Worm (Caenorhabditis elegans) whole organism, L1 larva: ENCODE results near the gene tkr-3.
A peak's percentile ranks its signal among the peaks of the same experiment; 100 is the strongest.

ENCODE experiments used
- C04F5.9 ChIP-seq: sonication (generic microtip); optimal IDR thresholded peaks from 2 replicates; lab custom pipeline; 2016; ENCODE audit warnings: missing genetic modification characterization, missing compliant biosample characterization
- C34B4.2 ChIP-seq: sonication (generic microtip); optimal IDR thresholded peaks from 2 replicates; lab custom pipeline; 2017; ENCODE audit warnings: mild to moderate bottlenecking, missing genetic modification characterization, missing compliant biosample characterization
- alr-1 ChIP-seq: fragments of 200-800 bp; sonication (Bioruptor generic); optimal IDR thresholded peaks from 2 replicates; lab custom pipeline; 2018; ENCODE audit warnings: borderline replicate concordance, mild to moderate bottlenecking, missing genetic modification characterization, missing compliant biosample characterization
- blmp-1 ChIP-seq: fragments of 150-350 bp; optimal IDR thresholded peaks from 2 replicates; lab custom pipeline; 2014; ENCODE audit warnings: missing biosample characterization, missing genetic modification characterization
- ceh-63 ChIP-seq: fragments of 200-800 bp; sonication (Bioruptor generic); optimal IDR thresholded peaks from 2 replicates; lab custom pipeline; 2018; ENCODE audit warnings: mild to moderate bottlenecking, missing genetic modification characterization, missing compliant biosample characterization
- ceh-8 ChIP-seq: fragments of 200-800 bp; sonication (Bioruptor generic); optimal IDR thresholded peaks from 2 replicates; lab custom pipeline; 2018; ENCODE audit warnings: mild to moderate bottlenecking, missing genetic modification characterization, moderate library complexity, missing compliant biosample characterization
- dpl-1 ChIP-seq, 3 experiments: fragments of 150-350 bp in 2 of 3; sonication (generic microtip) in 1 of 3; optimal IDR thresholded peaks; 2 replicates each; lab custom pipeline; 2014 to 2017; ENCODE audit warnings: missing biosample characterization in 3 of 3, missing genetic modification characterization in 3 of 3, missing genetic modification reagents in 3 of 3
- dsc-1 ChIP-seq: sonication (generic microtip); optimal IDR thresholded peaks from 2 replicates; lab custom pipeline; 2016; ENCODE audit warnings: mild to moderate bottlenecking, missing genetic modification characterization, missing compliant biosample characterization
- egl-13 ChIP-seq: sonication (generic microtip); optimal IDR thresholded peaks from 2 replicates; lab custom pipeline; 2016; ENCODE audit warnings: missing genotype, missing genetic modification reagents, missing genetic modification characterization, missing compliant biosample characterization
- elt-3 ChIP-seq, 6 experiments: fragments of 150-350 bp in 1 of 6; sonication (generic microtip); optimal IDR thresholded peaks; 2 replicates each; lab custom pipeline; 2017 to 2018; ENCODE audit warnings: missing biosample characterization in 6 of 6, missing genetic modification characterization in 6 of 6, inconsistent platforms in 1 of 6
- fkh-10 ChIP-seq: sonication (generic microtip); optimal IDR thresholded peaks from 2 replicates; lab custom pipeline; 2017; ENCODE audit warnings: missing biosample characterization, missing genetic modification reagents, missing genetic modification characterization
- fkh-4 ChIP-seq: sonication (generic microtip); optimal IDR thresholded peaks from 2 replicates; lab custom pipeline; 2016; ENCODE audit warnings: missing compliant biosample characterization, missing genetic modification characterization, borderline replicate concordance
- fkh-8 ChIP-seq: sonication (generic microtip); optimal IDR thresholded peaks from 2 replicates; lab custom pipeline; 2016; ENCODE audit warnings: mild to moderate bottlenecking, missing genetic modification characterization, missing compliant biosample characterization
- grh-1 ChIP-seq: fragments of 200-800 bp; sonication (Bioruptor generic); IDR thresholded peaks from 2 replicates; pipeline ENCODE4 v1.3.6; 2022; ENCODE audit warnings: missing genetic modification reagents, missing genetic modification characterization, missing compliant biosample characterization
- hlh-17 ChIP-seq: fragments of 200-800 bp; sonication (Bioruptor generic); optimal IDR thresholded peaks from 2 replicates; lab custom pipeline; 2018; ENCODE audit warnings: missing genetic modification characterization, mild to moderate bottlenecking, missing compliant biosample characterization, moderate library complexity, borderline replicate concordance
- hpl-2 ChIP-seq: fragments of 150-350 bp; optimal IDR thresholded peaks from 2 replicates; lab custom pipeline; 2014; ENCODE audit warnings: missing biosample characterization, missing genetic modification reagents, missing genetic modification characterization
- isw-1 ChIP-seq: fragments of 200-800 bp; sonication (Bioruptor generic); IDR thresholded peaks from 2 replicates; pipeline ENCODE4 v1.3.6; 2022; ENCODE audit warnings: missing genetic modification characterization, missing compliant biosample characterization
- lin-14 ChIP-seq: fragments of 200-800 bp; sonication (Bioruptor generic); optimal IDR thresholded peaks from 2 replicates; lab custom pipeline; 2018; ENCODE audit warnings: mild to moderate bottlenecking, missing genetic modification characterization, moderate library complexity, missing compliant biosample characterization
- lin-15B ChIP-seq: fragments of 150-350 bp; sonication (generic microtip); optimal IDR thresholded peaks from 3 replicates; lab custom pipeline; 2014; ENCODE audit warnings: missing biosample characterization, missing genetic modification characterization
- lin-35 ChIP-seq, 2 experiments: fragments of 150-350 bp; optimal IDR thresholded peaks; 2 replicates each; lab custom pipeline; 2014; ENCODE audit warnings: missing biosample characterization in 2 of 2, missing genetic modification characterization in 2 of 2, missing genetic modification reagents in 2 of 2
- lir-3 ChIP-seq: sonication (generic microtip); optimal IDR thresholded peaks from 2 replicates; lab custom pipeline; 2016; ENCODE audit warnings: mild to moderate bottlenecking, missing genetic modification characterization, moderate library complexity, missing compliant biosample characterization; ENCODE audit not compliant: poor library complexity
- mab-9 ChIP-seq: fragments of 200-800 bp; sonication (Bioruptor generic); IDR thresholded peaks from 2 replicates; pipeline ENCODE4 v1.3.6; 2022; ENCODE audit warnings: missing genetic modification reagents, missing genetic modification characterization, missing compliant biosample characterization
- mdl-1 ChIP-seq, 2 experiments: fragments of 150-350 bp; optimal IDR thresholded peaks; 2 replicates each; lab custom pipeline; 2014 to 2017; ENCODE audit warnings: missing biosample characterization in 2 of 2, missing genetic modification characterization in 2 of 2, inconsistent platforms in 1 of 2
- mep-1 ChIP-seq: fragments of 150-350 bp; optimal IDR thresholded peaks from 2 replicates; lab custom pipeline; 2014; ENCODE audit warnings: missing biosample characterization, missing genetic modification characterization
- nhr-12 ChIP-seq: sonication (generic microtip); optimal IDR thresholded peaks from 2 replicates; lab custom pipeline; 2017; ENCODE audit warnings: missing biosample characterization, missing genetic modification characterization
- nhr-47 ChIP-seq: sonication (generic microtip); optimal IDR thresholded peaks from 2 replicates; lab custom pipeline; 2016; ENCODE audit warnings: mild to moderate bottlenecking, missing genetic modification characterization, moderate library complexity, missing compliant biosample characterization
- nhr-76 ChIP-seq: sonication (generic microtip); optimal IDR thresholded peaks from 2 replicates; lab custom pipeline; 2017; ENCODE audit warnings: missing biosample characterization, missing genetic modification characterization
- nhr-77 ChIP-seq: fragments of 150-350 bp; optimal IDR thresholded peaks from 2 replicates; lab custom pipeline; 2014; ENCODE audit warnings: missing biosample characterization, missing genetic modification characterization
- nhr-85 ChIP-seq: sonication (generic microtip); peaks from one replicate; lab custom pipeline; 2016; ENCODE audit warnings: missing genetic modification characterization, inconsistent platforms, missing compliant biosample characterization
- pax-3 ChIP-seq: fragments of 200-800 bp; sonication (Bioruptor generic); optimal IDR thresholded peaks from 2 replicates; lab custom pipeline; 2018; ENCODE audit warnings: mild to moderate bottlenecking, missing genetic modification characterization, moderate library complexity, missing compliant biosample characterization
- pqm-1 ChIP-seq: sonication (generic microtip); optimal IDR thresholded peaks from 3 replicates; lab custom pipeline; 2017; ENCODE audit warnings: missing biosample characterization, missing genetic modification characterization
- snu-23 ChIP-seq: sonication (generic microtip); optimal IDR thresholded peaks from 2 replicates; lab custom pipeline; 2016; ENCODE audit warnings: missing genetic modification characterization, missing compliant biosample characterization
- tbx-2 ChIP-seq: sonication (generic microtip); optimal IDR thresholded peaks from 2 replicates; lab custom pipeline; 2016; ENCODE audit warnings: missing genetic modification characterization, missing compliant biosample characterization
- unc-130 ChIP-seq: fragments of 150-350 bp; optimal IDR thresholded peaks from 2 replicates; lab custom pipeline; 2017; ENCODE audit warnings: missing biosample characterization, missing genetic modification characterization, inconsistent platforms
- unc-98 ChIP-seq: fragments of 200-800 bp; sonication (Bioruptor generic); IDR thresholded peaks from 2 replicates; pipeline ENCODE4 v1.3.6; 2022; ENCODE audit warnings: missing genetic modification characterization, missing compliant biosample characterization
- vab-15 ChIP-seq: sonication (generic microtip); optimal IDR thresholded peaks from 2 replicates; lab custom pipeline; 2017; ENCODE audit warnings: missing genotype, mild to moderate bottlenecking, missing genetic modification characterization, missing compliant biosample characterization
- xbp-1 ChIP-seq: sonication (generic microtip); optimal IDR thresholded peaks from 2 replicates; lab custom pipeline; 2016; ENCODE audit warnings: missing genetic modification characterization, missing compliant biosample characterization
- zag-1 ChIP-seq: fragments of 150-350 bp; optimal IDR thresholded peaks from 2 replicates; lab custom pipeline; 2014; ENCODE audit warnings: missing biosample characterization, missing genetic modification characterization

The tkr-3 gene

DNA sequence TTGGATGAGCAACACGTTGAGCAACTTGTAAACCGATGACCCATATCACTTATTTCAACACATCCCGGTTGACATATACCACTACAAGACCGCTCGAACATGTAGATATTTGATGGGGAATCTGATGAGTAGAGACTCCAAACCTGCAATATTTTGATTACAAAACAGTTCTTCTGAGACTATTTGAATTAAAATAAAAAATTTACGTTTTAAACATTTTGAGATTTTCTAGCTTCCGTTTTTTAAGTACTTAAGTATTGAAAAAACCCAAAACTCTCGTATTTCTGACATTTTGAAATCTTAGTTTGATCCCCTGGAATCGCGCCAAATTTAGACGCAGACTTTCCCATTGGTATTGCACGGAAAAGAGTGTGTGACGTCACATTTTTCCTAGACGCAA, 35.3 kb upstream of the tkr-3 start, which contains the start of gene C24D10.49:
Gene C24D10.49 (minus strand): TSS at position 101 of the 400 bp plus-strand sequence.
- no peak for TF ChIP-seq vab-15 (tag; lab: Kevin White, UChicago)

DNA sequence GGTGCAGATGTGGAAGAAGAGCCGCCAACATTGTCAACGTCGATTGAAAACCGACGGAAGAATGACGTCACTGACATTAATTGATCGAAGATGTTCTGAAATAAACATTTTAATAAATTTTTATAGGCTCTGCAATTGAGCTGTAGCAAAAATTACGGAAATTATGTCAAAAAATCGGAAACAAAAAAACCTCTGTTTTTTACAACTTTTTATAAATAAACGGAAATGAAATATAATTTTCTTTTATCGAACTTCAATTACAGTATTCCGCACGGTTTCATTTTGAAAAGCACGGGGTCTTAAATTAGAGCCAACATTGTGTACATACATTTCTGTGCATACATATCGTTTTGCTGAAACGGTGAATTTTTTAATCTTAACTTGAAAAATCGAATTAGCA, 30.5 kb upstream of the tkr-3 start, which contains the start of gene soc-2:
Gene soc-2 (minus strand): TSS at position 101 of the 400 bp plus-strand sequence.
- no peak for TF ChIP-seq pax-3 (tag; lab: Kevin White, UChicago)
- TF ChIP-seq dsc-1 (tag; lab: Kevin White, UChicago) = peak; percentile 0
- no peak for TF ChIP-seq grh-1 (GFP tag; lab: Robert Waterston, UW)
- TF ChIP-seq ceh-8 (GFP tag; lab: Kevin White, UChicago) = no peak
- TF ChIP-seq C34B4.2 (tag; lab: Kevin White, UChicago) = no peak
- TF ChIP-seq ceh-63 (GFP tag; lab: Kevin White, UChicago) = no peak

DNA sequence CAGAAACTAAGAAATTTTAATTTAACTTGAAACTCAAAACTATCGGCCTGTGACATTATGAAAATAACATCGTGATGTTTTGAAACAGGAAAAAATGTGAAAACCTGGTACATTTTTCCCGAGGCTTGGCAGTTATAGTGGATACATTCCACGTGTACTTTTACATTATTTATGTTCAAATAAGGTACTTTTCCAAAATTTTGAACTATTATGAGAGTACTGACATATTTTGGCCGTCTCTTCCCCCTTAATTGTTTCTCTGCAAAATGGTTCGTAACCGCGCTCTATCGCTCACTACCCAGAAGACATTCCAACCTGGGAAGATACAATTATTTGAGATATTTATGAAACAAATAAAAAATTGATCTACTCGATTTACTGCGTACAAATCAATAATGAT, 27.9 kb upstream of the tkr-3 start, which contains the start of gene C24D10.5:
Gene C24D10.5 (plus strand): TSS at position 301 of the 400 bp plus-strand sequence.
- TF ChIP-seq lir-3 (tag; lab: Kevin White, UChicago) (no peak), nhr-76 (tag; lab: Kevin White, UChicago) (no peak), xbp-1 (tag; lab: Kevin White, UChicago) (no peak)
- TF ChIP-seq, all 84 proteins: peak for 0

DNA sequence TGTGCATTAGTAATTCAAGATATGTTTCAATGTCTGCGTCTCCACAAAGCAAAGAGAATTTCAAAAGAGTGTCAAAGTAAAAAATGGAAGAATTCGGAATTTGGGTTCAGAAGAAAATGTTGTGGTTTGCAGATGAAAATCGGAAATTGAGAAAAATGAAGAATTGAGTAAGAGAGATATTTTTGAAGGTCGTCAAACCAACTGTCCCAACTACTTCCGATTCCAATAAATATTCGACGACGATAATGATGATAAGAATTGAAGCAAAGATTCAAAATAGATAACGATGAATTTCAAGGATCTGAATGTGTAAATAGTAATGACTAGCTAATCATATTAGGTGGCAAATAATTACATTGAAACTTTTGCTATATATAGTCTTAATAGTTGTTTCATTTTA, 18.1 kb upstream of the tkr-3 start:
- TF ChIP-seq C34B4.2 (tag; lab: Kevin White, UChicago) (no peak), unc-130 (tag; lab: Kevin White, UChicago) (no peak), grh-1 (GFP tag; lab: Robert Waterston, UW) (no peak), unc-98 (GFP tag; lab: Robert Waterston, UW) (no peak), nhr-47 (tag; lab: Kevin White, UChicago) (peak; percentile 24), nhr-76 (tag; lab: Kevin White, UChicago) (no peak), tbx-2 (tag; lab: Kevin White, UChicago) (no peak), fkh-8 (no peak), fkh-4 (no peak), lin-14 (peak; percentile 60), hlh-17 (GFP tag; lab: Kevin White, UChicago) (no peak), blmp-1 (tag; lab: Kevin White, UChicago) (peak; percentile 35), nhr-12 (tag; lab: Kevin White, UChicago) (no peak), C04F5.9 (tag; lab: Kevin White, UChicago) (no peak), alr-1 (tag; lab: Kevin White, UChicago) (no peak), fkh-10 (GFP tag; lab: Kevin White, UChicago) (no peak), mab-9 (GFP tag; lab: Robert Waterston, UW) (no peak), lin-15B (tag; lab: Kevin White, UChicago) (no peak), lin-35 (GFP tag; optimal IDR thresholded peaks at IDR 0.05; lab: Kevin White, UChicago) (no peak), snu-23 (peak; percentile 12), mep-1 (tag; lab: Kevin White, UChicago) (no peak), mdl-1 (tag; optimal IDR thresholded peaks at IDR 0.05; lab: Kevin White, UChicago) (no peak), dpl-1 (GFP tag; optimal IDR thresholded peaks at IDR 0.05; lab: Kevin White, UChicago) (no peak), vab-15 (tag; lab: Kevin White, UChicago) (no peak), isw-1 (no peak), pqm-1 (tag; lab: Kevin White, UChicago) (no peak), hpl-2 (GFP tag; lab: Kevin White, UChicago) (no peak), egl-13 (tag; lab: Kevin White, UChicago) (no peak), nhr-77 (tag; lab: Kevin White, UChicago) (no peak), zag-1 (tag; lab: Kevin White, UChicago) (no peak), nhr-85 (tag; lab: Kevin White, UChicago) (peak; percentile 86), elt-3 (tag; optimal IDR thresholded peaks at IDR 0.05; lab: Kevin White, UChicago) (peak in 3 of 6 experiments; percentile 37 to 73 (median 53))
